Worm (Caenorhabditis elegans) whole organism, young adult: Measurements from ENCODE around the gene R01B10.3.

Experiments
- B0261.1 ChIP-seq: sonication (generic microtip); optimal IDR thresholded peaks from 2 replicates; lab custom pipeline; 2016; ENCODE audit warnings: mild to moderate bottlenecking, missing genetic modification characterization, moderate library complexity, missing compliant biosample characterization
- F10E7.11 ChIP-seq: sonication (generic microtip); optimal IDR thresholded peaks from 2 replicates; lab custom pipeline; 2017; ENCODE audit warnings: mild to moderate bottlenecking, missing genetic modification characterization, moderate library complexity, missing compliant biosample characterization
- F22D6.2 ChIP-seq: sonication (generic microtip); optimal IDR thresholded peaks from 2 replicates; lab custom pipeline; 2016; ENCODE audit warnings: mild to moderate bottlenecking, missing genetic modification characterization, missing compliant biosample characterization
- Y53G8AR.9 ChIP-seq: fragments of 200-800 bp; sonication (Bioruptor generic); conservative IDR thresholded peaks from 2 replicates; pipeline ENCODE4 v1.3.6; 2022; ENCODE audit warnings: missing genetic modification reagents, missing genetic modification characterization, missing compliant biosample characterization
- ama-1 ChIP-seq, 3 experiments: fragments of 150-350 bp in 1 of 3; sonication (generic microtip) in 2 of 3; optimal IDR thresholded peaks; 2 replicates each; lab custom pipeline; 2014 to 2018; ENCODE audit warnings: missing biosample characterization in 2 of 3, missing genetic modification characterization in 2 of 3, missing genetic modification reagents in 2 of 3
- aptf-2 ChIP-seq: fragments of 200-800 bp; sonication (Bioruptor generic); conservative IDR thresholded peaks from 2 replicates; pipeline ENCODE4 v1.3.6; 2022; ENCODE audit warnings: missing genetic modification reagents, missing genetic modification characterization, missing compliant biosample characterization
- aptf-3 ChIP-seq: fragments of 200-800 bp; sonication (Bioruptor generic); IDR thresholded peaks from 2 replicates; pipeline ENCODE4 v1.3.6; 2022; ENCODE audit warnings: missing genetic modification characterization, missing compliant biosample characterization
- athp-1 ChIP-seq: sonication (generic microtip); optimal IDR thresholded peaks from 2 replicates; lab custom pipeline; 2017; ENCODE audit warnings: mild to moderate bottlenecking, missing genetic modification characterization, missing compliant biosample characterization
- bed-1 ChIP-seq: fragments of 200-800 bp; sonication (Bioruptor generic); IDR thresholded peaks from 2 replicates; pipeline ENCODE4 v1.3.6; 2022; ENCODE audit warnings: missing genetic modification reagents, missing genetic modification characterization, missing compliant biosample characterization
- bed-2 ChIP-seq: fragments of 200-800 bp; sonication (Bioruptor generic); IDR thresholded peaks from 2 replicates; pipeline ENCODE4 v1.3.6; 2022; ENCODE audit warnings: missing genetic modification reagents, missing genetic modification characterization, missing compliant biosample characterization
- ceh-79 ChIP-seq: sonication (generic microtip); optimal IDR thresholded peaks from 2 replicates; lab custom pipeline; 2017; ENCODE audit warnings: mild to moderate bottlenecking, missing genetic modification characterization, missing compliant biosample characterization
- chd-7 ChIP-seq: sonication (generic microtip); optimal IDR thresholded peaks from 2 replicates; lab custom pipeline; 2016; ENCODE audit warnings: mild to moderate bottlenecking, missing genetic modification characterization, moderate library complexity, missing compliant biosample characterization
- efl-1 ChIP-seq: fragments of 150-350 bp; optimal IDR thresholded peaks from 2 replicates; lab custom pipeline; 2014; ENCODE audit warnings: missing biosample characterization, missing genetic modification reagents, missing genetic modification characterization
- ets-4 ChIP-seq: fragments of 200-800 bp; sonication (Bioruptor generic); optimal IDR thresholded peaks from 2 replicates; lab custom pipeline; 2018; ENCODE audit warnings: mild to moderate bottlenecking, missing genetic modification characterization, missing compliant biosample characterization
- fkh-3 ChIP-seq: sonication (generic microtip); optimal IDR thresholded peaks from 2 replicates; lab custom pipeline; 2016; ENCODE audit warnings: mild to moderate bottlenecking, missing genetic modification characterization, missing compliant biosample characterization
- hmg-1.2 ChIP-seq: fragments of 200-800 bp; sonication (Bioruptor generic); IDR thresholded peaks from 2 replicates; pipeline ENCODE4 v1.3.6; 2022; ENCODE audit warnings: missing genetic modification reagents, missing genetic modification characterization, missing compliant biosample characterization
- hsf-1 ChIP-seq: fragments of 200-800 bp; sonication (Bioruptor generic); IDR thresholded peaks from 2 replicates; pipeline ENCODE4 v1.3.6; 2022; ENCODE audit warnings: missing genetic modification reagents, missing genetic modification characterization, missing compliant biosample characterization
- lin-26 ChIP-seq: fragments of 200-800 bp; sonication (Bioruptor generic); IDR thresholded peaks from 2 replicates; pipeline ENCODE4 v1.3.6; 2022; ENCODE audit warnings: missing genetic modification reagents, missing genetic modification characterization, missing compliant biosample characterization
- lin-35 ChIP-seq, 3 experiments: fragments of 150-350 bp in 2 of 3; sonication (generic microtip) in 1 of 3; optimal IDR thresholded peaks; 2 replicates each; lab custom pipeline; 2014 to 2018; ENCODE audit warnings: missing biosample characterization in 3 of 3, missing genetic modification characterization in 3 of 3, missing genetic modification reagents in 3 of 3
- lin-54 ChIP-seq: fragments of 200-800 bp; sonication (Bioruptor generic); optimal IDR thresholded peaks from 2 replicates; lab custom pipeline; 2018; ENCODE audit warnings: mild to moderate bottlenecking, missing genetic modification characterization, missing compliant biosample characterization
- lsl-1 ChIP-seq: fragments of 200-800 bp; sonication (Bioruptor generic); optimal IDR thresholded peaks from 2 replicates; lab custom pipeline; 2018; ENCODE audit warnings: mild to moderate bottlenecking, missing genetic modification characterization, moderate library complexity, missing compliant biosample characterization
- lsy-27 ChIP-seq: sonication (generic microtip); optimal IDR thresholded peaks from 2 replicates; lab custom pipeline; 2017; ENCODE audit warnings: missing genetic modification characterization, mild to moderate bottlenecking, missing compliant biosample characterization, antibody characterized with exemption, missing genotype, borderline replicate concordance; ENCODE audit not compliant: insufficient read depth
- madf-10 ChIP-seq: sonication (generic microtip); optimal IDR thresholded peaks from 2 replicates; lab custom pipeline; 2016; ENCODE audit warnings: mild to moderate bottlenecking, missing genetic modification characterization, missing compliant biosample characterization
- madf-3 ChIP-seq: fragments of 200-800 bp; sonication (Bioruptor generic); IDR thresholded peaks from 2 replicates; pipeline ENCODE4 v1.3.6; 2022; ENCODE audit warnings: missing genetic modification reagents, missing genetic modification characterization, missing compliant biosample characterization
- madf-6 ChIP-seq: fragments of 200-800 bp; sonication (Bioruptor generic); IDR thresholded peaks from 2 replicates; pipeline ENCODE4 v1.3.6; 2022; ENCODE audit warnings: missing genetic modification reagents, missing genetic modification characterization, missing compliant biosample characterization
- nhr-179 ChIP-seq: sonication (generic microtip); optimal IDR thresholded peaks from 2 replicates; lab custom pipeline; 2016; ENCODE audit warnings: mild to moderate bottlenecking, missing genetic modification characterization, missing compliant biosample characterization
- nhr-90 ChIP-seq: sonication (generic microtip); optimal IDR thresholded peaks from 2 replicates; lab custom pipeline; 2016; ENCODE audit warnings: missing genotype, mild to moderate bottlenecking, missing genetic modification characterization, missing compliant biosample characterization
- snpc-4 ChIP-seq, 5 experiments: fragments of 150-350 bp in 1 of 5; sonication (generic microtip) in 4 of 5; optimal IDR thresholded peaks; 2 replicates each; lab custom pipeline; 2014 to 2018; ENCODE audit warnings: missing genetic modification characterization in 5 of 5, missing biosample characterization in 3 of 5, antibody characterized with exemption in 2 of 5, mild to moderate bottlenecking in 2 of 5, missing compliant biosample characterization in 2 of 5, missing genotype in 2 of 5, moderate library complexity in 2 of 5, missing genetic modification reagents in 1 of 5
- somi-1 ChIP-seq: fragments of 200-800 bp; sonication (Bioruptor generic); optimal IDR thresholded peaks from 2 replicates; lab custom pipeline; 2018; ENCODE audit warnings: mild to moderate bottlenecking, missing genetic modification characterization, missing compliant biosample characterization
- xnd-1 ChIP-seq: sonication (generic microtip); optimal IDR thresholded peaks from 2 replicates; lab custom pipeline; 2016; ENCODE audit warnings: missing genotype, missing genetic modification reagents, missing genetic modification characterization, missing compliant biosample characterization
- zfh-2 ChIP-seq: fragments of 200-800 bp; sonication (Bioruptor generic); conservative IDR thresholded peaks from 2 replicates; pipeline ENCODE4 v1.3.6; 2022; ENCODE audit warnings: missing genetic modification reagents, missing genetic modification characterization, missing compliant biosample characterization

R01B10.3 gene

ce11 chrV:6039911-6040310, 5.0 kb downstream of the R01B10.3 start:
- TF ChIP-seq aptf-2 (GFP tag; lab: Robert Waterston, UW) (peak; percentile 82), aptf-3 (peak; percentile 52; the same call in 1 of the 2 replicates)

- TF ChIP-seq aptf-2 (GFP tag; lab: Robert Waterston, UW), result peak; percentile 97
- 0 out of 2 replicates have a peak, but pooled peaks have one; percentile 25 for TF ChIP-seq aptf-3
- 0 out of 2 replicates have a peak, but pooled peaks have one; percentile 28 for TF ChIP-seq zfh-2 (GFP tag; lab: Robert Waterston, UW)
- 0 out of 2 replicates have a peak, but pooled peaks have one; percentile 20 for TF ChIP-seq lin-26
- peak; percentile 74 for TF ChIP-seq hmg-1.2
Observed at ce11 chrV:6038405-6039151, 6.4 kb downstream of the R01B10.3 start, which contains the start of gene F29G9.1. Gene F29G9.1, plus strand, starts transcription at chrV:6039101.

- TF ChIP-seq athp-1 (tag; lab: Kevin White, UChicago), result no peak
- no peak for TF ChIP-seq ceh-79 (tag; lab: Kevin White, UChicago)
- peak; percentile 95 for TF ChIP-seq aptf-2 (GFP tag; lab: Robert Waterston, UW)
- no peak for TF ChIP-seq ets-4 (GFP tag; lab: Kevin White, UChicago)
- TF ChIP-seq aptf-3, result peak; percentile 69; the same call in 1 of the 2 replicates
- TF ChIP-seq madf-6 (GFP tag; lab: Robert Waterston, UW), result peak; percentile 66; the same call in 1 of the 2 replicates
- TF ChIP-seq lin-35 (GFP tag; optimal IDR thresholded peaks at IDR 0.05; lab: Kevin White, UChicago), result no peak
- peak; percentile 42 for TF ChIP-seq efl-1 (GFP tag; lab: Kevin White, UChicago)
- TF ChIP-seq, all 124 proteins: peak for 4
Observed at ce11 chrV:6036547-6036946, 8.4 kb downstream of the R01B10.3 start.

- TF ChIP-seq aptf-2 (GFP tag; lab: Robert Waterston, UW), result peak; percentile 79; the same call in 1 of the 2 replicates
- peak; percentile 45; the same call in 1 of the 2 replicates for TF ChIP-seq madf-6 (GFP tag; lab: Robert Waterston, UW)
- TF ChIP-seq nhr-179 (tag; lab: Kevin White, UChicago), result no peak
Observed at ce11 chrV:6034714-6035113, 10.2 kb downstream of the R01B10.3 start, which contains the start of gene dhs-17. Gene dhs-17, minus strand, starts transcription at chrV:6034814.

DNA sequence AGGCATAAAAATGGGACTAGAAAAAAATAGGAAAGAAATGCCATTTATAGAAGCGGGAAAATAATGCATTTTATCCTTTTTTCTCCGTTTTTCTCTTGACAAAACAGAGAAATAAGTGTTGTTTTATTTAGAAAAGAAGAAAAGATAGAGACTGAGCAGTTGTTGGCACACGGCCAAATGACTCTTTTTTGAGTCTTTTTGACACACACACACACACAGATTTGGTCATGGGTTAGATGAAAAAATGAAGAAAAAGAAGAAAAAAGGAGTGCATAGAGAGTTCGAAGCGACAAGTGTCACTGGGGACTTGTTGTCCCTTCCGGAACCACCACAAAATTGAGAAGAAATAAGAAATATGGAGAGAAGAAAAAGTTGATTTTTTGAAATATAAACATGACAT, 11.4 kb downstream of the R01B10.3 start:
- TF ChIP-seq lin-54 (GFP tag; lab: Kevin White, UChicago) (no peak), lsl-1 (no peak), fkh-3 (tag; lab: Kevin White, UChicago) (no peak), snpc-4 (GFP tag; optimal IDR thresholded peaks at IDR 0.05; lab: Kevin White, UChicago) (no peak), snpc-4 (tag; optimal IDR thresholded peaks at IDR 0.05; lab: Kevin White, UChicago) (no peak), Y53G8AR.9 (GFP tag; lab: Robert Waterston, UW) (no peak), madf-3 (GFP tag; lab: Robert Waterston, UW) (no peak), B0261.1 (tag; lab: Kevin White, UChicago) (no peak), nhr-90 (tag; lab: Kevin White, UChicago) (no peak), bed-1 (GFP tag; lab: Robert Waterston, UW) (no peak), chd-7 (tag; lab: Kevin White, UChicago) (no peak), bed-2 (no peak), F22D6.2 (no peak), F10E7.11 (tag; lab: Kevin White, UChicago) (no peak), aptf-2 (GFP tag; lab: Robert Waterston, UW) (no peak), xnd-1 (tag; lab: Kevin White, UChicago) (no peak), lsy-27 (tag; lab: Kevin White, UChicago) (no peak), ama-1 (optimal IDR thresholded peaks at IDR 0.05; lab: Kevin White, UChicago) (no peak), ama-1 (GFP tag; optimal IDR thresholded peaks at IDR 0.05; lab: Kevin White, UChicago) (no peak), hsf-1 (GFP tag; lab: Robert Waterston, UW) (no peak), madf-10 (tag; lab: Kevin White, UChicago) (no peak), somi-1 (no peak)
